Worm (Caenorhabditis elegans): Measurements from ENCODE around the gene Y46G5A.38.

ce11 chrII:12798814-12799213, 28.0 kb upstream of the Y46G5A.38 start:
- TF ChIP-seq tbx-11 (GFP tag; IDR thresholded peaks at IDR 0.05) = no peak
- no peak for TF ChIP-seq ama-1 (optimal IDR thresholded peaks at IDR 0.05)
- no peak for TF ChIP-seq F13C5.2 (tag; optimal IDR thresholded peaks at IDR 0.05)
